Fruit fly (Drosophila melanogaster): Measurements from ENCODE around the gene jar.

jar gene

DNA sequence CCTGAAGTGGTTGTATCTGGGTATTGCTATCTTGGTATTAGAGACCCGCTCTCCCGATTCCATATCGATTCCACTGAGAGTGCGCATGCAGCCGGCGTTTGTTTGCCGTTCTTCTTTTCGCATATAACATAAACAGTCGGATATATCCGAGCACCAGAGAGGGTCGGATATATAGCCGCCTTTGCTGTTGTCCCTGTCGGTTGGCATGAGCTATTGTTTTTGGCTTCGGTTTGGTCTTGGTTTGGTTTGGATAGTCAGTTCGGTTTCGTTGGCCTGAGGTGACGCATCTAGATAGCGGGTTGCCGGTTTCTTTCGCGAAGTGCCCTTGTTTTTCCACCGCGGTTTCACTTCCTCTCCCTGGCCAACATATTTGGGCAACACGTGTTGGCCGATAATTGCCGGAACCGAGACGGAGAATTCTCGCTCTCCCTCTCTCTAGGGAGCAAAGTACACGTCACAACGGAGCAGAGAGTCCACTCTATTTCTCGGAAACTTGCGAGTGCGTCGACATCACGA is 1.8 kb upstream of the jar start, which contains the start of gene Orct2 (continued):
- TF ChIP-seq CG15011 (GFP tag; optimal IDR thresholded peaks at IDR 0.05) = no peak
- no peak for TF ChIP-seq ERR (GFP tag; optimal IDR thresholded peaks at IDR 0.05)
- no peak for TF ChIP-seq so (GFP tag; IDR thresholded peaks at IDR 0.05)
- no peak for TF ChIP-seq NC2α (GFP tag; optimal IDR thresholded peaks at IDR 0.05)
- TF ChIP-seq CG11696 (GFP tag; IDR thresholded peaks at IDR 0.05) = no peak
- no peak for TF ChIP-seq fd3F (GFP tag; optimal IDR thresholded peaks at IDR 0.05)
- peak; percentile 68 for TF ChIP-seq lab (GFP tag; optimal IDR thresholded peaks at IDR 0.05)
- no peak for TF ChIP-seq NFAT (GFP tag; IDR thresholded peaks at IDR 0.05)
- no peak for TF ChIP-seq corto (GFP tag; optimal IDR thresholded peaks at IDR 0.05)
- TF ChIP-seq gcm2 (GFP tag; optimal IDR thresholded peaks at IDR 0.05) = no peak
- no peak for TF ChIP-seq Mad (GFP tag; optimal IDR thresholded peaks at IDR 0.05)
- no peak for TF ChIP-seq CG1233 (GFP tag; optimal IDR thresholded peaks at IDR 0.05)
- no peak for TF ChIP-seq Hr78 (GFP tag; optimal IDR thresholded peaks at IDR 0.05)
- TF ChIP-seq ash1 (GFP tag; optimal IDR thresholded peaks at IDR 0.05) = no peak
- no peak for TF ChIP-seq unpg (GFP tag; optimal IDR thresholded peaks at IDR 0.05)
- peak; percentile 77; the same call in 1 of the 3 replicates for TF ChIP-seq CG34422 (GFP tag; IDR thresholded peaks at IDR 0.05)
- no peak for TF ChIP-seq sens-2 (GFP tag; IDR thresholded peaks at IDR 0.05)
- TF ChIP-seq unc-4 (GFP tag; IDR thresholded peaks at IDR 0.05; ENCODE audit: partially characterized antibody) = 0 out of 2 replicates have a peak, but pooled peaks have one; percentile 26
- TF ChIP-seq lov (optimal IDR thresholded peaks at IDR 0.05) = no peak
- TF ChIP-seq lov (GFP tag; IDR thresholded peaks at IDR 0.05) = no peak
- peak; percentile 42 for TF ChIP-seq CG6854 (GFP tag; optimal IDR thresholded peaks at IDR 0.05)
- TF ChIP-seq CG34376 (GFP tag; optimal IDR thresholded peaks at IDR 0.05) = peak; percentile 66
- TF ChIP-seq sr (GFP tag; IDR thresholded peaks at IDR 0.05) = no peak
- no peak for TF ChIP-seq Ada2b (GFP tag; IDR thresholded peaks at IDR 0.05)
- no peak for TF ChIP-seq Camta (GFP tag; optimal IDR thresholded peaks at IDR 0.05)
- TF ChIP-seq CG30403 (GFP tag; optimal IDR thresholded peaks at IDR 0.05) = no peak
- TF ChIP-seq tx (GFP tag; optimal IDR thresholded peaks at IDR 0.05) = no peak
- peak; percentile 55; the same call in 2 of the 3 replicates for TF ChIP-seq zfh1 (GFP tag; IDR thresholded peaks at IDR 0.05)
- no peak for TF ChIP-seq CG16815 (GFP tag; optimal IDR thresholded peaks at IDR 0.05)
- no peak for TF ChIP-seq CG17612 (GFP tag; IDR thresholded peaks at IDR 0.05)
- TF ChIP-seq CG13424 (tag; optimal IDR thresholded peaks at IDR 0.05) = no peak
- TF ChIP-seq nau (GFP tag; optimal IDR thresholded peaks at IDR 0.05) = peak; percentile 24
- TF ChIP-seq HHEX (GFP tag; optimal IDR thresholded peaks at IDR 0.05) = peak; percentile 25
- no peak for TF ChIP-seq oc (tag; optimal IDR thresholded peaks at IDR 0.05)
- TF ChIP-seq CG7786 (GFP tag; optimal IDR thresholded peaks at IDR 0.05) = no peak
- TF ChIP-seq cad (GFP tag; optimal IDR thresholded peaks at IDR 0.05) = no peak
- TF ChIP-seq bbx (GFP tag; IDR thresholded peaks at IDR 0.05; ENCODE audit: partially characterized antibody) = no peak
- no peak for TF ChIP-seq ci (GFP tag; IDR thresholded peaks at IDR 0.05)
- TF ChIP-seq Atf-2 (GFP tag; optimal IDR thresholded peaks at IDR 0.05) = no peak
- TF ChIP-seq CG17328 (GFP tag; IDR thresholded peaks at IDR 0.05) = no peak
- peak; percentile 6; the same call in 1 of the 2 replicates for TF ChIP-seq seq (GFP tag; IDR thresholded peaks at IDR 0.05)
- no peak for TF ChIP-seq Dp (GFP tag; optimal IDR thresholded peaks at IDR 0.05)
- no peak for TF ChIP-seq CG6765 (GFP tag; optimal IDR thresholded peaks at IDR 0.05)
- TF ChIP-seq Hmx (GFP tag; optimal IDR thresholded peaks at IDR 0.05) = no peak
- TF ChIP-seq MBD-R2 (GFP tag; IDR thresholded peaks at IDR 0.05) = no peak
- TF ChIP-seq Optix (GFP tag; IDR thresholded peaks at IDR 0.05) = no peak
- TF ChIP-seq her (GFP tag; optimal IDR thresholded peaks at IDR 0.05) = peak; percentile 8
- no peak for TF ChIP-seq chif (GFP tag; optimal IDR thresholded peaks at IDR 0.05)
- TF ChIP-seq CG10209 (GFP tag; optimal IDR thresholded peaks at IDR 0.05) = no peak
- TF ChIP-seq Ssrp (tag; optimal IDR thresholded peaks at IDR 0.05) = no peak
- TF ChIP-seq Hr51 (GFP tag; optimal IDR thresholded peaks at IDR 0.05) = no peak

Measured in whole organism, embryonic.